Fruit fly (Drosophila melanogaster) whole organism, embryonic: ENCODE measurements around the gene CG8281.

Experiments used
- Adf1 ChIP-seq: fragments of 200-800 bp; sonication (Bioruptor generic); IDR thresholded peaks from 2 replicates; pipeline ENCODE4 v1.3.6; 2022; ENCODE audit warnings: missing biosample characterization, missing genetic modification characterization
- Atf-2 ChIP-seq: fragments of 200-800 bp; sonication (Bioruptor generic); optimal IDR thresholded peaks from 2 replicates; lab custom pipeline; 2016; ENCODE audit warnings: missing biosample characterization, missing genetic modification characterization
- Atf6 ChIP-seq: fragments of 200-800 bp; sonication (Bioruptor generic); IDR thresholded peaks from 2 replicates; pipeline ENCODE4 v1.3.6; 2022; ENCODE audit warnings: missing biosample characterization, missing genetic modification characterization
- CG10321 ChIP-seq: fragments of 200-800 bp; sonication (Bioruptor generic); IDR thresholded peaks from 2 replicates; pipeline ENCODE4 v1.3.6; 2022; ENCODE audit warnings: missing biosample characterization, missing genetic modification characterization
- CG10654 ChIP-seq: fragments of 200-800 bp; sonication (Bioruptor generic); optimal IDR thresholded peaks from 2 replicates; lab custom pipeline; 2016; ENCODE audit warnings: missing biosample characterization, missing genetic modification characterization
- CG10959 ChIP-seq: fragments of 200-800 bp; sonication (Bioruptor generic); IDR thresholded peaks from 2 replicates; pipeline ENCODE4 v1.3.6; 2022; ENCODE audit warnings: missing biosample characterization, missing genetic modification characterization
- CG12104 ChIP-seq: fragments of 200-800 bp; sonication (Bioruptor generic); optimal IDR thresholded peaks from 3 replicates; lab custom pipeline; 2016; ENCODE audit warnings: missing biosample characterization, missing genetic modification characterization
- CG12942 ChIP-seq: fragments of 200-800 bp; sonication (Bioruptor generic); optimal IDR thresholded peaks from 3 replicates; lab custom pipeline; 2016; ENCODE audit warnings: missing biosample characterization, missing genetic modification characterization
- CG13775 ChIP-seq: fragments of 200-800 bp; sonication (Bioruptor generic); optimal IDR thresholded peaks from 3 replicates; lab custom pipeline; 2017; ENCODE audit warnings: missing biosample characterization, mild to moderate bottlenecking, missing genetic modification characterization
- CG14441 ChIP-seq: fragments of 200-800 bp; sonication (Bioruptor generic); IDR thresholded peaks from 2 replicates; pipeline ENCODE4 v1.3.6; 2022; ENCODE audit warnings: missing biosample characterization, missing genetic modification characterization
- CG1602 ChIP-seq: fragments of 200-800 bp; sonication (Bioruptor generic); optimal IDR thresholded peaks from 3 replicates; lab custom pipeline; 2016; ENCODE audit warnings: missing biosample characterization, missing genetic modification characterization
- CG17328 ChIP-seq: fragments of 200-800 bp; sonication (Bioruptor generic); IDR thresholded peaks from 2 replicates; pipeline ENCODE4 v1.3.6; 2022; ENCODE audit warnings: missing biosample characterization, missing genetic modification characterization
- CG17612 ChIP-seq: fragments of 200-800 bp; sonication (Bioruptor generic); IDR thresholded peaks from 2 replicates; pipeline ENCODE4 v1.3.6; 2022; ENCODE audit warnings: missing biosample characterization, missing genetic modification characterization
- CG17802 ChIP-seq: fragments of 200-800 bp; sonication (Bioruptor generic); optimal IDR thresholded peaks from 2 replicates; lab custom pipeline; 2018; ENCODE audit warnings: missing biosample characterization, mild to moderate bottlenecking, missing genetic modification characterization, moderate library complexity
- CG1792 ChIP-seq: fragments of 200-800 bp; sonication (Bioruptor generic); optimal IDR thresholded peaks from 2 replicates; lab custom pipeline; 2016; ENCODE audit warnings: missing biosample characterization, missing genetic modification characterization
- CG30020 ChIP-seq: fragments of 200-800 bp; optimal IDR thresholded peaks from 2 replicates; lab custom pipeline; 2019; ENCODE audit warnings: missing biosample characterization, mild to moderate bottlenecking, missing genetic modification characterization, moderate library complexity
- CG32532 ChIP-seq: fragments of 200-800 bp; sonication (Bioruptor generic); IDR thresholded peaks from 2 replicates; pipeline ENCODE4 v1.3.6; 2022; ENCODE audit warnings: missing biosample characterization, missing genetic modification characterization
- CG3726 ChIP-seq: fragments of 200-800 bp; sonication (Bioruptor generic); IDR thresholded peaks from 3 replicates; pipeline ENCODE4, ENCODE4 v1.3.6; 2022; ENCODE audit warnings: missing biosample characterization, missing genetic modification characterization
- CG42726 ChIP-seq: fragments of 200-800 bp; sonication (Bioruptor generic); IDR thresholded peaks from 2 replicates; pipeline ENCODE4 v1.3.6; 2022; ENCODE audit warnings: missing biosample characterization, missing genetic modification characterization; ENCODE audit not compliant: partially characterized antibody
- CG7357 ChIP-seq: fragments of 200-800 bp; sonication (Bioruptor generic); IDR thresholded peaks from 3 replicates; pipeline ENCODE4 v1.3.6; 2022; ENCODE audit warnings: missing biosample characterization, missing genetic modification characterization
- CG7963 ChIP-seq: fragments of 200-800 bp; sonication (Bioruptor generic); IDR thresholded peaks from 3 replicates; pipeline ENCODE4 v1.3.6; 2022; ENCODE audit warnings: missing biosample characterization, missing genetic modification characterization; ENCODE audit not compliant: partially characterized antibody
- CG7987 ChIP-seq: fragments of 200-800 bp; sonication (Bioruptor generic); optimal IDR thresholded peaks from 2 replicates; lab custom pipeline; 2018; ENCODE audit warnings: missing biosample characterization, mild to moderate bottlenecking, missing genetic modification characterization, moderate library complexity
- CG9817 ChIP-seq: fragments of 200-800 bp; sonication (Bioruptor generic); optimal IDR thresholded peaks from 2 replicates; lab custom pipeline; 2018; ENCODE audit warnings: missing biosample characterization, mild to moderate bottlenecking, missing genetic modification characterization, moderate library complexity
- Dbx ChIP-seq: fragments of 200-800 bp; sonication (Bioruptor generic); IDR thresholded peaks from 3 replicates; pipeline ENCODE4 v1.3.6; 2022; ENCODE audit warnings: missing biosample characterization, missing genetic modification characterization
- Doc2 ChIP-seq: fragments of 200-800 bp; sonication (Bioruptor generic); IDR thresholded peaks from 2 replicates; pipeline ENCODE4 v1.3.6; 2022; ENCODE audit warnings: missing biosample characterization, missing genetic modification characterization
- Dp ChIP-seq: fragments of 200-800 bp; sonication (Bioruptor generic); optimal IDR thresholded peaks from 2 replicates; lab custom pipeline; 2018; ENCODE audit warnings: missing biosample characterization, mild to moderate bottlenecking, missing genetic modification characterization, moderate library complexity
- ERR ChIP-seq: fragments of 200-800 bp; sonication (Bioruptor generic); optimal IDR thresholded peaks from 2 replicates; lab custom pipeline; 2016; ENCODE audit warnings: missing biosample characterization, missing genetic modification characterization
- Hmr ChIP-seq: fragments of 200-800 bp; sonication (Bioruptor generic); optimal IDR thresholded peaks from 3 replicates; lab custom pipeline; 2017; ENCODE audit warnings: mild to moderate bottlenecking, missing biosample characterization, missing genetic modification reagents, missing genetic modification characterization
- Hmx ChIP-seq: fragments of 200-800 bp; sonication (Bioruptor generic); optimal IDR thresholded peaks from 2 replicates; lab custom pipeline; 2016; ENCODE audit warnings: missing biosample characterization, missing genetic modification characterization
- Hsf ChIP-seq: fragments of 200-800 bp; sonication (Bioruptor generic); optimal IDR thresholded peaks from 3 replicates; lab custom pipeline; 2016; ENCODE audit warnings: missing biosample characterization, missing genetic modification characterization
- MBD-R2 ChIP-seq: fragments of 200-800 bp; sonication (Bioruptor generic); IDR thresholded peaks from 2 replicates; pipeline ENCODE4 v1.3.6; 2022; ENCODE audit warnings: missing biosample characterization, missing genetic modification characterization
- Nf-YA ChIP-seq: fragments of 200-800 bp; sonication (Bioruptor generic); IDR thresholded peaks from 2 replicates; pipeline ENCODE4 v1.3.6; 2022; ENCODE audit warnings: missing biosample characterization, missing genetic modification characterization
- Oli ChIP-seq: fragments of 200-800 bp; sonication (Bioruptor generic); optimal IDR thresholded peaks from 2 replicates; lab custom pipeline; 2018; ENCODE audit warnings: missing biosample characterization, mild to moderate bottlenecking, missing genetic modification characterization, moderate library complexity
- Sry-β ChIP-seq: fragments of 200-800 bp; sonication (Bioruptor generic); optimal IDR thresholded peaks from 2 replicates; lab custom pipeline; 2018; ENCODE audit warnings: missing biosample characterization, mild to moderate bottlenecking, missing genetic modification characterization, moderate library complexity
- Vsx1 ChIP-seq: fragments of 200-800 bp; sonication (Bioruptor generic); optimal IDR thresholded peaks from 2 replicates; lab custom pipeline; 2017; ENCODE audit warnings: missing biosample characterization, mild to moderate bottlenecking, missing genetic modification characterization, missing genetic modification reagents
- aop ChIP-seq: fragments of 200-800 bp; sonication (Bioruptor generic); IDR thresholded peaks from 2 replicates; pipeline ENCODE4 v1.3.6; 2022; ENCODE audit warnings: missing biosample characterization, missing genetic modification characterization
- ara ChIP-seq: fragments of 200-800 bp; sonication (Bioruptor generic); IDR thresholded peaks from 2 replicates; pipeline ENCODE4 v1.3.6; 2022; ENCODE audit warnings: missing biosample characterization, missing genetic modification characterization
- bbx ChIP-seq: fragments of 200-800 bp; sonication (Bioruptor generic); IDR thresholded peaks from 2 replicates; pipeline ENCODE4 v1.3.6; 2022; ENCODE audit warnings: missing biosample characterization, missing genetic modification characterization; ENCODE audit not compliant: partially characterized antibody
- cwo ChIP-seq: fragments of 200-800 bp; sonication (Bioruptor generic); optimal IDR thresholded peaks from 3 replicates; lab custom pipeline; 2017; ENCODE audit warnings: missing biosample characterization, missing genetic modification characterization, mild to moderate bottlenecking, moderate library complexity, missing genetic modification reagents
- dati ChIP-seq: fragments of 200-800 bp; sonication (Bioruptor generic); IDR thresholded peaks from 2 replicates; pipeline ENCODE4 v1.3.6; 2022; ENCODE audit warnings: missing biosample characterization, missing genetic modification characterization
- gsb ChIP-seq: fragments of 200-800 bp; sonication (Bioruptor generic); IDR thresholded peaks from 2 replicates; pipeline ENCODE4 v1.3.6; 2022; ENCODE audit warnings: missing biosample characterization, missing genetic modification characterization
- lab ChIP-seq: fragments of 200-800 bp; sonication (Bioruptor generic); optimal IDR thresholded peaks from 3 replicates; lab custom pipeline; 2017; ENCODE audit warnings: missing biosample characterization, missing genetic modification characterization, mild to moderate bottlenecking, moderate library complexity, missing genetic modification reagents
- nmo ChIP-seq: fragments of 200-800 bp; sonication (Bioruptor generic); optimal IDR thresholded peaks from 2 replicates; lab custom pipeline; 2018; ENCODE audit warnings: missing biosample characterization, mild to moderate bottlenecking, missing genetic modification characterization, moderate library complexity
- p53 ChIP-seq: fragments of 200-800 bp; sonication (Bioruptor generic); optimal IDR thresholded peaks from 2 replicates; lab custom pipeline; 2016; ENCODE audit warnings: missing biosample characterization, missing genetic modification characterization
- pfk ChIP-seq: fragments of 200-800 bp; sonication (Bioruptor generic); optimal IDR thresholded peaks from 2 replicates; lab custom pipeline; 2018; ENCODE audit warnings: missing biosample characterization, mild to moderate bottlenecking, missing genetic modification characterization, moderate library complexity
- pnt ChIP-seq: fragments of 200-800 bp; sonication (Bioruptor generic); optimal IDR thresholded peaks from 3 replicates; lab custom pipeline; 2016; ENCODE audit warnings: missing biosample characterization, missing genetic modification characterization
- ro ChIP-seq: fragments of 200-800 bp; sonication (Bioruptor generic); IDR thresholded peaks from 2 replicates; pipeline ENCODE4 v1.3.6; 2022; ENCODE audit warnings: missing biosample characterization, missing genetic modification characterization
- row ChIP-seq: fragments of 200-800 bp; sonication (Bioruptor generic); IDR thresholded peaks from 3 replicates; pipeline ENCODE4 v1.3.6; 2022; ENCODE audit warnings: missing biosample characterization, missing genetic modification characterization
- run ChIP-seq: fragments of 200-800 bp; sonication (Bioruptor generic); optimal IDR thresholded peaks from 3 replicates; lab custom pipeline; 2018; ENCODE audit warnings: missing biosample characterization, mild to moderate bottlenecking, missing genetic modification characterization
- seq ChIP-seq: fragments of 200-800 bp; sonication (Bioruptor generic); IDR thresholded peaks from 2 replicates; pipeline ENCODE4 v1.3.6; 2022; ENCODE audit warnings: missing biosample characterization, missing genetic modification characterization
- ssp ChIP-seq: fragments of 200-800 bp; sonication (Bioruptor generic); IDR thresholded peaks from 2 replicates; pipeline ENCODE4 v1.3.6; 2022; ENCODE audit warnings: missing biosample characterization, missing genetic modification characterization
- tx ChIP-seq: fragments of 200-800 bp; sonication (Bioruptor generic); optimal IDR thresholded peaks from 2 replicates; lab custom pipeline; 2016; ENCODE audit warnings: missing biosample characterization, missing genetic modification characterization

CG8281 gene

dm6 chr3L:7882105-7882504 is 30.2 kb upstream of the CG8281 start (continued):
- TF ChIP-seq aop: no peak
- no peak for TF ChIP-seq ara (GFP tag; lab: Robert Waterston, UW)
- peak; percentile 48 for TF ChIP-seq run (tag; lab: Kevin White, UChicago)
- peak; percentile 62 for TF ChIP-seq gsb (GFP tag; lab: Robert Waterston, UW)
- TF ChIP-seq CG10654: peak; percentile 1
- TF ChIP-seq CG1792 (GFP tag; lab: Kevin White, UChicago): peak; percentile 44
- TF ChIP-seq Hmr: peak; percentile 86
- no peak for TF ChIP-seq p53
- TF ChIP-seq ro (GFP tag; lab: Robert Waterston, UW): no peak
- TF ChIP-seq Dp: no peak
- peak; percentile 38 for TF ChIP-seq CG12104 (GFP tag; lab: Kevin White, UChicago)
- TF ChIP-seq Oli: peak; percentile 38
- TF ChIP-seq Doc2: no peak
- TF ChIP-seq ERR (GFP tag; lab: Kevin White, UChicago): no peak
- peak; percentile 94 for TF ChIP-seq CG7987 (GFP tag; lab: Kevin White, UChicago)
- no peak for TF ChIP-seq row (GFP tag; lab: Robert Waterston, UW)
- TF ChIP-seq Atf-2: no peak
- no peak for TF ChIP-seq CG42726 (GFP tag; lab: Robert Waterston, UW)
- peak; percentile 53; the same call in 1 of the 2 replicates for TF ChIP-seq CG17328
- TF ChIP-seq ssp (GFP tag; lab: Robert Waterston, UW): no peak
- TF ChIP-seq tx (GFP tag; lab: Kevin White, UChicago): no peak
- no peak for TF ChIP-seq CG17802 (tag; lab: Kevin White, UChicago)
- TF ChIP-seq CG17612: 0 out of 2 replicates have a peak, but pooled peaks have one; percentile 20
- TF ChIP-seq Vsx1 (GFP tag; lab: Kevin White, UChicago): peak; percentile 73
- no peak for TF ChIP-seq CG7963 (GFP tag; lab: Robert Waterston, UW)
- no peak for TF ChIP-seq bbx (GFP tag; lab: Robert Waterston, UW)
- no peak for TF ChIP-seq CG7357 (GFP tag; lab: Robert Waterston, UW)
- peak; percentile 15 for TF ChIP-seq CG13775
- TF ChIP-seq Dbx (GFP tag; lab: Robert Waterston, UW): peak; percentile 40; the same call in 1 of the 3 replicates
- no peak for TF ChIP-seq Hmx (GFP tag; lab: Kevin White, UChicago)
- TF ChIP-seq dati (GFP tag; lab: Robert Waterston, UW): no peak
- peak; percentile 86 for TF ChIP-seq seq (GFP tag; lab: Robert Waterston, UW)
- TF ChIP-seq lab (GFP tag; lab: Kevin White, UChicago): peak; percentile 94
- TF ChIP-seq Sry-β: no peak
- TF ChIP-seq CG14441 (GFP tag; lab: Robert Waterston, UW): no peak
- no peak for TF ChIP-seq CG10959 (GFP tag; lab: Robert Waterston, UW)
- TF ChIP-seq CG12942: no peak
- TF ChIP-seq CG3726 (GFP tag; lab: Robert Waterston, UW): peak; percentile 38; the same call in 1 of the 3 replicates
- TF ChIP-seq nmo (GFP tag; lab: Kevin White, UChicago): no peak
- peak; percentile 48; the same call in 1 of the 2 replicates for TF ChIP-seq Adf1 (GFP tag; lab: Robert Waterston, UW)
- TF ChIP-seq CG9817 (tag; lab: Kevin White, UChicago): peak; percentile 53
- no peak for TF ChIP-seq pfk (GFP tag; lab: Kevin White, UChicago)
- no peak for TF ChIP-seq CG30020 (tag; lab: Kevin White, UChicago)
- no peak for TF ChIP-seq CG1602 (GFP tag; lab: Kevin White, UChicago)
- no peak for TF ChIP-seq pnt (GFP tag; lab: Kevin White, UChicago)
- TF ChIP-seq CG10321 (GFP tag; lab: Robert Waterston, UW): peak; percentile 57; the same call in 1 of the 2 replicates
- TF ChIP-seq MBD-R2 (GFP tag; lab: Robert Waterston, UW): no peak
- peak; percentile 44 for TF ChIP-seq Nf-YA (GFP tag; lab: Robert Waterston, UW)
- peak; percentile 60 for TF ChIP-seq cwo
- TF ChIP-seq Atf6 (GFP tag; lab: Robert Waterston, UW): peak; percentile 88
- no peak; the same call in 1 of the 2 replicates for TF ChIP-seq CG32532 (GFP tag; lab: Robert Waterston, UW)
- no peak for TF ChIP-seq Hsf (GFP tag; lab: Kevin White, UChicago)
